Fruit fly (Drosophila melanogaster) whole organism, embryonic: ENCODE results near the gene CG2841.

Experiments used
- Ada2b ChIP-seq: fragments of 200-800 bp; sonication (Bioruptor generic); IDR thresholded peaks from 2 replicates; pipeline ENCODE4 v1.3.6; 2022; ENCODE audit warnings: missing biosample characterization, missing genetic modification characterization
- Aef1 ChIP-seq: fragments of 200-800 bp; sonication (Bioruptor generic); IDR thresholded peaks from 3 replicates; pipeline ENCODE4 v1.3.6; 2022; ENCODE audit warnings: missing biosample characterization, missing genetic modification characterization
- Awh ChIP-seq: fragments of 200-800 bp; sonication (Bioruptor generic); IDR thresholded peaks from 2 replicates; pipeline ENCODE4, ENCODE4 v1.3.6; 2022; ENCODE audit warnings: missing biosample characterization, missing genetic modification characterization
- CG10209 ChIP-seq: fragments of 200-800 bp; sonication (Bioruptor generic); optimal IDR thresholded peaks from 3 replicates; lab custom pipeline; 2017; ENCODE audit warnings: missing biosample characterization, mild to moderate bottlenecking, missing genetic modification characterization, missing genetic modification reagents
- CG10543 ChIP-seq: fragments of 200-800 bp; sonication (Bioruptor generic); optimal IDR thresholded peaks from 3 replicates; lab custom pipeline; 2017; ENCODE audit warnings: missing biosample characterization, mild to moderate bottlenecking, missing genetic modification characterization, moderate library complexity
- CG13775 ChIP-seq: fragments of 200-800 bp; sonication (Bioruptor generic); optimal IDR thresholded peaks from 3 replicates; lab custom pipeline; 2017; ENCODE audit warnings: missing biosample characterization, mild to moderate bottlenecking, missing genetic modification characterization
- CG14860 ChIP-seq: fragments of 200-800 bp; sonication (Bioruptor generic); IDR thresholded peaks from 3 replicates; pipeline ENCODE4 v1.3.6; 2022; ENCODE audit warnings: missing biosample characterization, missing genetic modification characterization; ENCODE audit not compliant: partially characterized antibody
- CG17385 ChIP-seq: fragments of 200-800 bp; sonication (Bioruptor generic); optimal IDR thresholded peaks from 3 replicates; lab custom pipeline; 2018; ENCODE audit warnings: missing biosample characterization, mild to moderate bottlenecking, missing genetic modification characterization
- CG17802 ChIP-seq: fragments of 200-800 bp; sonication (Bioruptor generic); optimal IDR thresholded peaks from 2 replicates; lab custom pipeline; 2018; ENCODE audit warnings: missing biosample characterization, mild to moderate bottlenecking, missing genetic modification characterization, moderate library complexity
- CG18011 ChIP-seq: fragments of 200-800 bp; sonication (Bioruptor generic); optimal IDR thresholded peaks from 2 replicates; lab custom pipeline; 2017; ENCODE audit warnings: missing biosample characterization, missing genetic modification characterization, mild to moderate bottlenecking, moderate library complexity, missing genotype
- CG18619 ChIP-seq: fragments of 200-800 bp; sonication (Bioruptor generic); optimal IDR thresholded peaks from 3 replicates; lab custom pipeline; 2017; ENCODE audit warnings: missing biosample characterization, mild to moderate bottlenecking, missing genetic modification characterization
- CG2875 ChIP-seq: fragments of 200-800 bp; sonication (Bioruptor generic); optimal IDR thresholded peaks from 2 replicates; lab custom pipeline; 2017; ENCODE audit warnings: missing biosample characterization, mild to moderate bottlenecking, missing genetic modification characterization, missing genetic modification reagents
- CG3726 ChIP-seq: fragments of 200-800 bp; sonication (Bioruptor generic); IDR thresholded peaks from 3 replicates; pipeline ENCODE4, ENCODE4 v1.3.6; 2022; ENCODE audit warnings: missing biosample characterization, missing genetic modification characterization
- CG42726 ChIP-seq: fragments of 200-800 bp; sonication (Bioruptor generic); IDR thresholded peaks from 2 replicates; pipeline ENCODE4 v1.3.6; 2022; ENCODE audit warnings: missing biosample characterization, missing genetic modification characterization; ENCODE audit not compliant: partially characterized antibody
- CG43689 ChIP-seq: fragments of 200-800 bp; sonication (Bioruptor generic); IDR thresholded peaks from 2 replicates; pipeline ENCODE4 v1.3.6; 2022; ENCODE audit warnings: missing biosample characterization, missing genetic modification characterization
- CG6654 ChIP-seq: fragments of 200-800 bp; sonication (Bioruptor generic); optimal IDR thresholded peaks from 2 replicates; lab custom pipeline; 2017; ENCODE audit warnings: missing biosample characterization, mild to moderate bottlenecking, missing genetic modification characterization
- CG7928 ChIP-seq: fragments of 200-800 bp; sonication (Bioruptor generic); optimal IDR thresholded peaks from 2 replicates; lab custom pipeline; 2017; ENCODE audit warnings: missing biosample characterization, mild to moderate bottlenecking, missing genetic modification characterization
- CG8944 ChIP-seq: fragments of 200-800 bp; sonication (Bioruptor generic); optimal IDR thresholded peaks from 3 replicates; lab custom pipeline; 2016; ENCODE audit warnings: missing biosample characterization, missing genetic modification characterization
- Chrac-16 ChIP-seq: fragments of 200-800 bp; sonication (Bioruptor generic); optimal IDR thresholded peaks from 3 replicates; lab custom pipeline; 2016; ENCODE audit warnings: missing biosample characterization, missing genetic modification characterization
- CkIIα-i1 ChIP-seq: fragments of 200-800 bp; sonication (Bioruptor generic); IDR thresholded peaks from 2 replicates; pipeline ENCODE4 v1.3.6; 2022; ENCODE audit warnings: missing biosample characterization, missing genetic modification characterization
- CoRest ChIP-seq: fragments of 200-800 bp; sonication (Bioruptor generic); optimal IDR thresholded peaks from 3 replicates; lab custom pipeline; 2018; ENCODE audit warnings: missing biosample characterization, mild to moderate bottlenecking, missing genetic modification characterization, moderate library complexity
- Dbx ChIP-seq: fragments of 200-800 bp; sonication (Bioruptor generic); IDR thresholded peaks from 3 replicates; pipeline ENCODE4 v1.3.6; 2022; ENCODE audit warnings: missing biosample characterization, missing genetic modification characterization
- Deaf1 ChIP-seq: fragments of 200-800 bp; optimal IDR thresholded peaks from 3 replicates; lab custom pipeline; 2019; ENCODE audit warnings: missing biosample characterization, mild to moderate bottlenecking, missing genetic modification characterization, moderate library complexity
- Dfd ChIP-seq, 2 experiments: fragments of >200 bp; optimal IDR thresholded peaks; 2 replicates each; lab custom pipeline; 2017; ENCODE audit warnings: missing biosample characterization in 2 of 2, missing genetic modification characterization in 2 of 2
- Dip3 ChIP-seq: fragments of 200-800 bp; sonication (Bioruptor generic); optimal IDR thresholded peaks from 3 replicates; lab custom pipeline; 2016; ENCODE audit warnings: missing biosample characterization, missing genetic modification characterization
- Fer1 ChIP-seq: fragments of 200-800 bp; sonication (Bioruptor generic); optimal IDR thresholded peaks from 2 replicates; lab custom pipeline; 2017; ENCODE audit warnings: missing biosample characterization, mild to moderate bottlenecking, missing genetic modification characterization
- Gsc ChIP-seq: fragments of 200-800 bp; sonication (Bioruptor generic); IDR thresholded peaks from 2 replicates; pipeline ENCODE4 v1.3.6; 2022; ENCODE audit warnings: missing biosample characterization, missing genetic modification characterization
- Lpt ChIP-seq: fragments of >200 bp; optimal IDR thresholded peaks from 2 replicates; lab custom pipeline; 2018; ENCODE audit warnings: missing biosample characterization, missing genetic modification characterization
- NK7.1 ChIP-seq: fragments of 200-800 bp; sonication (Bioruptor generic); optimal IDR thresholded peaks from 3 replicates; lab custom pipeline; 2016; ENCODE audit warnings: missing biosample characterization, missing genetic modification characterization
- Nf-YC ChIP-seq: fragments of 200-800 bp; optimal IDR thresholded peaks from 3 replicates; lab custom pipeline; 2019; ENCODE audit warnings: missing biosample characterization, mild to moderate bottlenecking, missing genetic modification characterization, moderate library complexity
- Opbp ChIP-seq: fragments of 200-800 bp; sonication (Bioruptor generic); IDR thresholded peaks from 3 replicates; pipeline ENCODE4 v1.3.6; 2022; ENCODE audit warnings: missing biosample characterization, missing genetic modification characterization; ENCODE audit not compliant: partially characterized antibody
- Sox102F ChIP-seq: fragments of 200-800 bp; sonication (Bioruptor generic); optimal IDR thresholded peaks from 2 replicates; lab custom pipeline; 2018; ENCODE audit warnings: missing biosample characterization, mild to moderate bottlenecking, missing genetic modification characterization, moderate library complexity
- Xrp1 ChIP-seq: fragments of 200-800 bp; sonication (Bioruptor generic); IDR thresholded peaks from 2 replicates; pipeline ENCODE4 v1.3.6; 2022; ENCODE audit warnings: missing biosample characterization, missing genetic modification characterization
- caup ChIP-seq: fragments of 200-800 bp; sonication (Bioruptor generic); optimal IDR thresholded peaks from 3 replicates; lab custom pipeline; 2017; ENCODE audit warnings: missing biosample characterization, mild to moderate bottlenecking, missing genetic modification characterization, moderate library complexity; ENCODE audit not compliant: severe bottlenecking
- danr ChIP-seq: fragments of 200-800 bp; sonication (Bioruptor generic); IDR thresholded peaks from 2 replicates; pipeline ENCODE4 v1.3.6; 2022; ENCODE audit warnings: missing biosample characterization, missing genetic modification characterization
- disco-r ChIP-seq: fragments of 200-800 bp; sonication (Bioruptor generic); optimal IDR thresholded peaks from 2 replicates; lab custom pipeline; 2016; ENCODE audit warnings: missing biosample characterization, missing genetic modification characterization
- dmrt99B ChIP-seq: fragments of 200-800 bp; sonication (Bioruptor generic); optimal IDR thresholded peaks from 2 replicates; lab custom pipeline; 2018; ENCODE audit warnings: missing biosample characterization, mild to moderate bottlenecking, missing genetic modification characterization, moderate library complexity
- ems ChIP-seq: fragments of 200-800 bp; sonication (Bioruptor generic); optimal IDR thresholded peaks from 3 replicates; lab custom pipeline; 2016; ENCODE audit warnings: missing biosample characterization, missing genetic modification characterization
- fd64A ChIP-seq: fragments of 200-800 bp; sonication (Bioruptor generic); optimal IDR thresholded peaks from 3 replicates; lab custom pipeline; 2018; ENCODE audit warnings: missing biosample characterization, mild to moderate bottlenecking, missing genetic modification characterization
- h ChIP-seq: fragments of >200 bp; optimal IDR thresholded peaks from 2 replicates; lab custom pipeline; 2017
- onecut ChIP-seq: fragments of 200-800 bp; sonication (Bioruptor generic); IDR thresholded peaks from 2 replicates; pipeline ENCODE4 v1.3.6; 2022; ENCODE audit warnings: missing biosample characterization, missing genetic modification characterization
- pita ChIP-seq: fragments of 200-800 bp; sonication (Bioruptor generic); optimal IDR thresholded peaks from 2 replicates; lab custom pipeline; 2017; ENCODE audit warnings: missing biosample characterization, mild to moderate bottlenecking, missing genetic modification characterization
- salm ChIP-seq: fragments of 200-800 bp; sonication (Bioruptor generic); optimal IDR thresholded peaks from 2 replicates; lab custom pipeline; 2018; ENCODE audit warnings: missing biosample characterization, mild to moderate bottlenecking, missing genetic modification characterization
- sisA ChIP-seq: fragments of 200-800 bp; sonication (Bioruptor generic); IDR thresholded peaks from 2 replicates; pipeline ENCODE4 v1.3.6; 2022; ENCODE audit warnings: missing biosample characterization, missing genetic modification characterization
- sna ChIP-seq: fragments of 200-800 bp; sonication (Bioruptor generic); IDR thresholded peaks from 2 replicates; pipeline ENCODE4 v1.3.6; 2022; ENCODE audit warnings: missing biosample characterization, missing genetic modification characterization; ENCODE audit not compliant: partially characterized antibody
- sob ChIP-seq: fragments of 200-800 bp; sonication (Bioruptor generic); IDR thresholded peaks from 2 replicates; pipeline ENCODE4 v1.3.6; 2022; ENCODE audit warnings: missing biosample characterization, missing genetic modification characterization
- tup ChIP-seq: fragments of 200-800 bp; sonication (Bioruptor generic); optimal IDR thresholded peaks from 2 replicates; lab custom pipeline; 2016; ENCODE audit warnings: missing biosample characterization, mild to moderate bottlenecking, missing genetic modification characterization, moderate library complexity
- vfl ChIP-seq: fragments of 200-800 bp; sonication (Bioruptor generic); optimal IDR thresholded peaks from 2 replicates; lab custom pipeline; 2016; ENCODE audit warnings: missing biosample characterization, missing genetic modification characterization
- vvl ChIP-seq: fragments of 200-800 bp; sonication (Bioruptor generic); IDR thresholded peaks from 2 replicates; pipeline ENCODE4 v1.3.6; 2022; ENCODE audit warnings: missing biosample characterization, missing genetic modification characterization
- yki ChIP-seq: fragments of >200 bp; optimal IDR thresholded peaks from 3 replicates; lab custom pipeline; 2018

CG2841 gene

DNA sequence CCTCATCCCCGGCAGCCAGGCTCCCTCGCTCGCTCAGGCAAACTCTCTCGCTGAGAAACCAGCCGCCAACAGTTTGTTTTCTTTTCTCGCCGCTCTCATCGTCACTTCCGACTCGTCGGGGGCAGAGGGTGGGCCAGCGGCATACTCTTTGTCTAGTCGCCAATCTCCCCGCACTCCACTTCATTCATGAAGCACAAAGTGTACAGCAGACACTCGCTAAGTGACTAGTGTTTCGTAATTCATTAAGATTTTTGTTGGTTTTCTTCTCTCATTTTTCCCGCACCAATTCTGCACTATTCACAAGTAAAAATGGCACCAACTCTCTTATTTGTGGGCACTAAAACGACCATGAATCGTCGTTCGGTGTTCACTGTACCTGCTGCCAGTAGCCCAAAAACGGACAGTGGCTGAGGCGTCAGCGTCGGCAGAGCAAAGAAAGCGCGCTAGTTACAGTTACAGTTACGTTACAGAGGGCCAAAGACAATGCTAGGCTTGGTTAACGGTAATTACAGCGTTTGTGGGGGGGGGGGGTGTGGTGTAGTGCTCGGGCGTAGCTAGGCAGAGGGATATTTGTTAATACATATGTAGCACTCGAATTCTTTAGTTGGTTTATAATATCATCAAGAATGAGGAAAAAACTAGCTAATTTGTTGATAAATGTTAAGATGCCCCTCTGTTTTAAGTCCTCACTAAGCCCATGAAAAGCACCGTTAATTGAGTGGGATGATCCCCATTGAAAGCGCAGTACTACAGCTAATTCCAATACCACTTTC lies 68.5 kb downstream of the CG2841 start (continued):
- TF ChIP-seq CG6654 (GFP tag; lab: Kevin White, UChicago) (peak; percentile 92), CoRest (tag; lab: Kevin White, UChicago) (peak; percentile 98), CG17802 (tag; lab: Kevin White, UChicago) (peak; percentile 92), pita (no peak), CG42726 (GFP tag; lab: Robert Waterston, UW) (no peak), Sox102F (GFP tag; lab: Kevin White, UChicago) (peak; percentile 99), Dfd (GFP tag; optimal IDR thresholded peaks at IDR 0.05; lab: Kevin White, UChicago) (no peak), Opbp (no peak), Aef1 (GFP tag; lab: Robert Waterston, UW) (peak; percentile 99), sisA (GFP tag; lab: Robert Waterston, UW) (peak; percentile 99), sna (GFP tag; lab: Robert Waterston, UW) (no peak), Chrac-16 (GFP tag; lab: Kevin White, UChicago) (peak; percentile 99), CG8944 (GFP tag; lab: Kevin White, UChicago) (peak; percentile 99), CG7928 (GFP tag; lab: Kevin White, UChicago) (peak; percentile 77), sob (peak; percentile 98), h (lab: Kevin White, UChicago) (no peak), Gsc (GFP tag; lab: Robert Waterston, UW) (peak; percentile 95), CG3726 (GFP tag; lab: Robert Waterston, UW) (peak; percentile 97), Awh (peak; percentile 99), caup (peak; percentile 97), Lpt (GFP tag; lab: Kevin White, UChicago) (no peak), CkIIα-i1 (GFP tag; lab: Robert Waterston, UW) (peak; percentile 95), CG10543 (GFP tag; lab: Kevin White, UChicago) (peak; percentile 97), Deaf1 (tag; lab: Kevin White, UChicago) (peak; percentile 84), CG17385 (peak; percentile 97), Xrp1 (peak; percentile 98), Nf-YC (tag; lab: Kevin White, UChicago) (peak; percentile 85), dmrt99B (peak; percentile 99), Ada2b (GFP tag; lab: Robert Waterston, UW) (peak; percentile 98), NK7.1 (peak; percentile 97), salm (peak; percentile 98), ems (peak; percentile 98), CG14860 (GFP tag; lab: Robert Waterston, UW) (no peak), CG13775 (GFP tag; lab: Kevin White, UChicago) (peak; percentile 95), vvl (GFP tag; lab: Robert Waterston, UW) (peak; percentile 99), Dbx (GFP tag; lab: Robert Waterston, UW) (peak; percentile 96), danr (GFP tag; lab: Robert Waterston, UW) (peak; percentile 97), CG2875 (GFP tag; lab: Kevin White, UChicago) (peak; percentile 99), Dip3 (GFP tag; lab: Kevin White, UChicago) (peak; percentile 98), onecut (GFP tag; lab: Robert Waterston, UW) (peak; percentile 96), vfl (GFP tag; lab: Kevin White, UChicago) (peak; percentile 96), tup (GFP tag; lab: Kevin White, UChicago) (peak; percentile 97), CG43689 (GFP tag; lab: Robert Waterston, UW) (peak; percentile 96), disco-r (GFP tag; lab: Kevin White, UChicago) (peak; percentile 98), CG10209 (peak; percentile 98), yki (lab: Kevin White, UChicago) (no peak), Fer1 (GFP tag; lab: Kevin White, UChicago) (peak; percentile 98), fd64A (GFP tag; lab: Kevin White, UChicago) (peak; percentile 99), CG18619 (GFP tag; lab: Kevin White, UChicago) (peak; percentile 98), CG18011 (GFP tag; lab: Kevin White, UChicago) (peak; percentile 88)
